Worm (Caenorhabditis elegans) whole organism, young adult: ENCODE results near the gene C12D8.13.

Experiments used
- F23B12.7 ChIP-seq: sonication (generic microtip); optimal IDR thresholded peaks from 2 replicates; lab custom pipeline; 2017; ENCODE audit warnings: missing genetic modification characterization, mild to moderate bottlenecking, missing compliant biosample characterization, antibody characterized with exemption, moderate library complexity; ENCODE audit not compliant: insufficient read depth
- ccch-3 ChIP-seq: fragments of 200-800 bp; sonication (Bioruptor generic); optimal IDR thresholded peaks from 2 replicates; lab custom pipeline; 2018; ENCODE audit warnings: mild to moderate bottlenecking, missing genetic modification characterization, missing compliant biosample characterization
- lin-40 ChIP-seq: sonication (generic microtip); optimal IDR thresholded peaks from 2 replicates; lab custom pipeline; 2016; ENCODE audit warnings: missing genetic modification characterization, mild to moderate bottlenecking, missing compliant biosample characterization, missing genotype, missing genetic modification reagents
- pha-4 ChIP-seq: fragments of 150-350 bp; sonication (generic microtip); optimal IDR thresholded peaks from 2 replicates; lab custom pipeline; 2014; ENCODE audit warnings: missing biosample characterization, missing genetic modification reagents, missing genetic modification characterization
- ztf-25 ChIP-seq: fragments of 200-800 bp; sonication (Bioruptor generic); IDR thresholded peaks from 2 replicates; pipeline ENCODE4 v1.3.6; 2022; ENCODE audit warnings: missing genetic modification reagents, missing genetic modification characterization, missing compliant biosample characterization

DNA sequence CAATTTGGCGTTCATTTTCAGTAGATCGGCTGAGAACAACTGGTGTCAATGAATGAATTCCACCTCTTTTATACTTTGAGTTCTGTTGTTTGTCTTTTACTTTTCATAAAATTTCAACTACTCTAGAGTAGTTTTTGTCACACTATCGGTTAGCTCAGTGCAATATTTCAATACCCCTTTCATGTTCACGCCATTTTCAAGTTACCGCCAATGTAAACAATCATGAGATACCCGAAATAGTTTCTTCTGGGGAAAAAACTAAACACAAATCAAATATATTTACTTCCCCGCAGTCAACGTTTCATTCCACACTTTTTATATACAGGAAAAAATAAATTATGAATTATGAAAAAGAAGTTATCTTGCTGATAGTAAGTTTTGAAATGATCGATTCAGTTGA is 7.9 kb upstream of the C12D8.13 start, which contains the start of gene fipr-4:
- no peak for TF ChIP-seq ztf-25 (GFP tag; lab: Robert Waterston, UW)
- TF ChIP-seq ccch-3, result no peak
- no peak for TF ChIP-seq pha-4 (tag; lab: Kevin White, UChicago)
- TF ChIP-seq F23B12.7 (tag; lab: Kevin White, UChicago), result no peak
- TF ChIP-seq lin-40 (tag; lab: Kevin White, UChicago), result no peak
